Worm (Caenorhabditis elegans) whole organism, dauer: ENCODE data around the gene R02F2.7.

Experiments
- unc-62 ChIP-seq: sonication (generic microtip); optimal IDR thresholded peaks from 2 replicates; lab custom pipeline; 2017; ENCODE audit warnings: missing biosample characterization, missing genetic modification reagents, missing genetic modification characterization

The R02F2.7 gene

DNA sequence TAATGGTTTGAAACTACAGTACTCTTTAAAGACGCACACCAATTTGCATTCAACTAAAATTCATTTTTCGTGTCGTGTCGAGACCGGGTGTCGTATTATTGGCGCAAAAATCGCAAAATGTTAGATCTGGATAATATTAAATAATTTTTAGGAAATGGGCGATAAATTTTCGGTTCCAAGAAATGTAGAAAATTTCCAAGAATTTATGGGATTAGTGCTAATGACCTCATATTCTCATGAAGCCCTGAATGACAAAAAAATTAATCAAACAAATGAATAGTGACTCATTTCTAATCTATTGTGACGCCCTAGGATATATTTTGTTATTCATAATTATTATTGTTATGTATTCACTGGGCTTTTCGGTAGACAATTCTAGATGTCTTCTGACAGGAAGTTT lies 17.2 kb upstream of the R02F2.7 start:
- TF ChIP-seq unc-62 (GFP tag; lab: Kevin White, UChicago): no peak

DNA sequence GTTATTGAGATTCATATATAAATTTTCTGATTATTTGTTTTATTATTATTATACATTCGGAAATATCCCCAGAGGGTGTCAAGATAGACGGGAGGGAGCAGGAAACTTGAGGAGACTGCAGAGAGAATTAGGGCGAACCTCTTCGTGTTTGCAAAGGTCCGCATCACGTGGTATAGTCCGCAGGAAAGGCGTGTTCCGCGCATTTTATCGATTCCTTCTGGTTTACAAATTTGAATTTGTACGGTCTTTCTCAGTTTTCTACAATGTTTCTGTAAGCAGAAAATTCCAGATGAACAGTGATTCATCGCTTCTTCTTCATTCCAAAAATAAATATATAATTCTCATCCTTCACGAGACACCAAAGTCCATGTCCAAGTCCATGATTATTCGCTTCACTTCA lies 16.4 kb upstream of the R02F2.7 start:
- no peak for TF ChIP-seq unc-62 (GFP tag; lab: Kevin White, UChicago)

DNA sequence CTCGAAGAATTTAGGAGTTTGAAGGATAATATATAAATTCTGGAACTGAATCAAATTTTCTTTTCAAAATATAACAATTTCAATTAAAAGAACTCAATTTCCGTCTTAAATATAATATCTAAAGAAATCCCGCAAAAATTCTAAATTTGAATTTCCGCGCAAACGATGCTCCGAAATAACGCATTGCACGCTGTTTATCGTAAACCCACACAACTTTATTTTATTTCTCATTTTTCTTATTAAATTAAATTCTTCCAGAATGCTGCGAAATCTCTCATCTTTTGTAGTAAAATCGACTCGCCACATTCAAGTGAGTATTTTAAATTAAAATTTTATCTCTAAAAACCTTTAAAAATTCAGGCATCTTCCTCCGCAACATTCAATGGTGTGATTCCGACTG lies 15.4 kb upstream of the R02F2.7 start, which contains the start of gene R02F2.9:
Gene R02F2.9, plus strand, starts transcription at position 218 of the 400 bp plus-strand sequence.
- TF ChIP-seq unc-62 (GFP tag; lab: Kevin White, UChicago): no peak

DNA sequence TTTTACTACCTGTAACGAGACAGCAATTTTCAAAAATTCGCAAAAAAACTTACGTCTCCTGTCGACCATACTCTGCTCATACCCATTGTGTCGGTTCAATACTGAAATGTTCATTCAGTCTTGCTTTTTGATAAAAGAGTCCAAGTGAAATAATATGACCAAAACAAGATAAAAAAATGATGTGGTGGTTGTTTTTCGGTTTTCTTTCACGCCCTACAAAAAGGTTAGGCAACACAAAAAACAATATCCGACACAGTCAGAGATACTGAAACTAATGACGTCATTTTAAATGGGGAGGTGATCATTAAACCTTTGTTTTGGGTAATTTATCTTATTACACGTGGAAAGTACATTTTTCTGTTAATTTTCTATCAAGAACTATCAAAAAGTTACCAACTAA lies 11.6 kb upstream of the R02F2.7 start, which contains the start of gene R02F2.8:
Gene R02F2.8, minus strand, starts transcription at position 101 of the 400 bp plus-strand sequence.
- no peak for TF ChIP-seq unc-62 (GFP tag; lab: Kevin White, UChicago)

DNA sequence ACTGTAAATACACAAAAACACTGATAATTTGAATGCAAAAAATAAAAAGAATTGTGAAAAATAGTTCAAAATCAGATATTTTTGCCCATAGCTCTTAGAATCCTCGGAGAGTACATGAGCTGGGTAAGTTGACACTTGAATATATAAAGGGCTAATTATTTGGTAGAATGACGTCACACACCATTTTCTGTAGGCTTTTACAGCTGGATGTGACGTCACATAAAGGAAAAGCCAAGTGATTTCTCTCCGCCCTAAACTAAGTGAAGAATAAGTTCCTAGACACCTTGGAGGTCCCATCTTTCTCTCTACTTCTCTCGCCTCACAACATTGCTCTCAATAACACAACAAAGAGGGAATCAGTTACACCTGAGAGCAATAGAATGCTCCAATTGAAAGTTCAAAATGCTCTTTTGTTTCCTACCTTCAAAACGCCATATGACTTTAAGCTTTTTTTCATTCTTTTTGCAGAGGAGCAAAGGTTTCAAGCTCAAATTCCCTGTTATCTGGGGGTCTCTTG lies 3.6 kb upstream of the R02F2.7 start, which contains the start of gene osg-1:
Gene osg-1, plus strand, starts transcription at position 467 of the 517 bp plus-strand sequence.
- no peak for TF ChIP-seq unc-62 (GFP tag; lab: Kevin White, UChicago)

DNA sequence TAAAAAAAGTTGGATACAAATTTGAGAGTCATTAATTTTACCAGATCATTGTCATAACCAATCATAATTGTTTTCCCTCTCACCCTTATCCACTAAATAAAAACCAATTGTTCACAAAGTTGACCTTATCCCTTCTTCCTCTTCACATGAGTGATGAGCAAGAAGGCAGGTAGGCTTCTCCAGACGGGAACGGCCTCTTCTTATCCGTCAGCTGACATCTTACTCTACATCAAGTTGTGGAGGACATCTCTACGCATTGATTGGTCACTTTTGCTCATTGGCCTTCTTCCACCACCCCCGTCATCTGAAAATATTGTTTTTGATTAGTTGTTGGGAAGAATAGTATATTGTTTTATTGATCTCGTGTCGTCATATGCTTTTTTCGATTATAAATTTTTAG lies 2.8 kb upstream of the R02F2.7 start:
- TF ChIP-seq unc-62 (GFP tag; lab: Kevin White, UChicago): no peak

DNA sequence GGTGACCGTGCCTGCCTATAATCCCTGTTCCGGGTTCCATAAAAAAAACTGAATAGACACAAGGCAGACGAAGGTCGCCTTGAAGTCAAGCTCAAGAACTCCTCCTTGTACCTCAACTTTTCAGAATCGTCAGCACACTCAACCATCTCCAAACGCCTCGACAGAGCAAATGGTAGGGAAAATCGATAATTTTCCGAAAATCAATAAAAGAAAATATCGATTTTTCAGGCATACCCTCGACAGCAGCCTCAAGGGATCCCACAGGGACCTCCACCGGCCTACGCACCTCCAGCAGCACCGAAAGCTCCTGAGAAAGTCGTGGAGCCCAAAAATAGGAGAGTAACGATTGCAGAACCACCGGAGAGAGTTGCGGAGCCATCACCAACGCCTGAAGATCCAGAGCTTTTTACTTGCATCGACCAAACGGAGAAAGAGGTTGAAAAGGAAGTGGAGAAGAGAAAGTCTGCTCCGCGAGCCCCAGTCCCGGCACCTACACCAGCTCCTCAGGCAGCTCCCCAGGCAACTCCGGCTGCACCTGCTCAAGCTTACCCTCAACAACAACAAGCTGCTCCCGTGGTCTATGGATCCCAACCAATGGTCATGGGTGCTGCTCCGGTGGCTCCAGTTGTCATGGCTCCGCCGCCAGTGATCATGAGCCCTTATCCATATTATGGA lies 3.9 kb downstream of the R02F2.7 start:
- no peak for TF ChIP-seq unc-62 (GFP tag; lab: Kevin White, UChicago)

DNA sequence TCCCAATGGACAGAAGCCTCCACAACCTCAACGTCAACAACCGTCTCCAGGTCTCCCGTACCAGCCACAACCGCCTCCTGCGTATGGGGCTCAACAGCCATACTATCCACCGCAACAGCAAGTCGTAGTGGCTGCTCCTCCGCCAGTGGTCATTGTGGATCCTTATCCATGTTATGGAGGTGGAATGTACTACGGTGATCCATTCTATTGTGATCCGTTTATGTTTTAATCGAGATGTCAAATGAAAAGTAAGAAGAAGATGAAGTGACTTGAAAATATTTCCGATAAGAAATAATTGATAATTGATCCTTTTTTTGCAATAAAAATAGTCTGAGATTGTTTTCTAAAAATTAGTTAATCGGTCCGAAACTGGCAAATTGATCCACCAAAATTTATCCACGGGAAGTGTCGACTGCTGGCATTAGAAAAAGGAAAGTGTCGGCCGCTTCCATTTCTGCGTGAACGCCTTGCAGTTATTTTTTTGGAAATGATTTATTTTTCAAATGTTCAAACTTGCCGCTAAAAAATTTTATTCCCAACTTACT lies 4.7 kb downstream of the R02F2.7 start, which contains the start of the genes R02F2.6 and R02F2.5:
Gene R02F2.6, minus strand, starts transcription at position 101 of the 545 bp plus-strand sequence.
Gene R02F2.5, plus strand, starts transcription at position 495 of the 545 bp plus-strand sequence.
- no peak for TF ChIP-seq unc-62 (GFP tag; lab: Kevin White, UChicago)

DNA sequence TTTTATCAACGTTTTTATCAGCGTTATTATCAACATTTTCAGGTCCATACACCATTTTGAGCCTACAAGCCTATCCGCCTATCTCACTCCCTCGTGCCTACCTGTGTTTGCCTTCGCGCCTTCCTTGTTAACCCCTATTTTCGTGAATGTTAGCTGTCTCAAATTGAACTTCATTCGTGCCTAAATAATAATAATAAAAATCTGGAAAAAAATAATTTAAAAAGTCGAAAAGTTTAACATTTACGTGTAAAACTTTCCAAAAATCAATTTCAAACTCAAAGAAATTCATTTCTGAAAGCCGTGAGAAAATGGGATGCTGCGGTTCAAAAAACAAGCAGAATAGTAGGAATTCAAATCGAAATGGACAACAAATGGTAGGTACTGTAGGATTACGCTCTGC lies 5.6 kb downstream of the R02F2.7 start, which contains the start of gene R02F2.10:
Gene R02F2.10, plus strand, starts transcription at position 301 of the 400 bp plus-strand sequence.
- no peak for TF ChIP-seq unc-62 (GFP tag; lab: Kevin White, UChicago)

DNA sequence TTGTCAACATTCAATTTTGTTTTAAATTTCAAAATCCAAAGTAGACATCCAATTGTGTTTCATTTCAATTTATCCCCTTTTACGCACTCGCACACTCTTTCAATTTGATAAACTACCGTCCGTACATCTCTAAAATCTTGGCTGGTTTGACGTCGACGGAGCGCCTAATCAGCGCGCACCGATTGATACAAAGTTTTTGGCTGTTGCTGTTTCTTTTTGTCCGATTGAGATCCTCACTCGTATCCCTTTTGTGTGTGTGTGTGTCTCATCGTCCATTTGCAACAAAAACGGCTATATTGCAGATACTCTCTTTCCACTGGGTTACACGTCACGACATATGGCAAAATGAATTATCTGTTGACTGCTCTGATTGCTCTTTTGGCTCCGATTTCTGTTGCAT lies 9.4 kb downstream of the R02F2.7 start, which contains the start of gene lon-1:
Gene lon-1, plus strand, starts transcription at position 301 of the 400 bp plus-strand sequence.
- TF ChIP-seq unc-62 (GFP tag; lab: Kevin White, UChicago): no peak

DNA sequence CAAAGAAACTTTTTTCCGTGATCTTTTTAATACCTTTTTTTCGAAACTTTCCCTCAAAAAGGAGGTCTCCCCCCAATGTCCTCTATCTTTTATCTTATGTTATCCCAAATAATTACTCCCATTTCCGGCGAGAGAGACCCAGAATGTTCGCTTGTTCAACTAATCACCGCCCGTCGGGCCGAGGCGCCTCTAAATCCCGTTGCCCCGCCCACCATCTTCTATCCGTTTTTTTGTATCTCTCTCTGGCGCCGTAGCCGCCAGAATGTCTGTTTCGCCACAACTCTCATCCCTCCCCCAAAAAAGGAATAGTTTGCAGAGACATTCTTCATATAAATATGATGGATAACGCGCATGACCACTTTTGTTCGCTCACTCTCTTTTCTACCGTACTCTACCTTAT lies 10.9 kb downstream of the R02F2.7 start:
- TF ChIP-seq unc-62 (GFP tag; lab: Kevin White, UChicago): no peak

DNA sequence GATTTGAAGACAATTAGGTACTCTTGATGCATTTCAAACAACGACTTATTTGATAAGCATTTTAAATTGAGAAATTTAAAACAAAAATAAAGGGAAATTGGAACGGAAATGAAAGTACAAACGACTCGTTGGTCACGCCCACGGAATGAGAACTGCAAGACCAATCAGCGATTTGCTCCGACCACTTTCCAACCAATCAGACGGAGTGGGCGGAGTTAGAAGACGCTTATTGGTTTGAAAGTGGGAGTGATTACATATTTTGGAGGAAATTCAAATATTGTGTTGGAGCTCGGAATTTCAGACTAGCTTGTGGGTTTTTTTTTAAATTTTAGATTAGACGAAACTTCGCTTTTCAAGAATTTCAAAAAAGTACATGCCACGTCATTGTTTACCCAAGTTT lies 14.5 kb downstream of the R02F2.7 start:
- no peak for TF ChIP-seq unc-62 (GFP tag; lab: Kevin White, UChicago)

DNA sequence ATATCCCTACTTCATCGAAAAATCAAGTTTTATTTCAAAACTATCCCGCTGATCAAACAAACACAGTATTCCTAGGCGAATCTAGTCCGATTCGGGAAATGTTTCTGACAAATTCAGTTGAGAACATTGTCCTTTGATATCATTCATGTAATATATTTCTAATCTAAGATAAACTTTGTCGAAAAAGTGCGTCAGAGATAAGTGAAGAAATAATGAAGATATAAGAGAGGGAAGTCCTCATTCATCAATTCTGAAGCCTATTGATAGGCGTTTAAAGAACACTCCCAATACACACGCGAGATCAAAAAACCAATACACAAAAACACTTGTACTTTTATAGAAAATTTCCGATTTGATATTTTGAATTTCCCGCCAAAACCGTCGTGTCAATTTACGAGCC lies 18.7 kb downstream of the R02F2.7 start:
- no peak for TF ChIP-seq unc-62 (GFP tag; lab: Kevin White, UChicago)

DNA sequence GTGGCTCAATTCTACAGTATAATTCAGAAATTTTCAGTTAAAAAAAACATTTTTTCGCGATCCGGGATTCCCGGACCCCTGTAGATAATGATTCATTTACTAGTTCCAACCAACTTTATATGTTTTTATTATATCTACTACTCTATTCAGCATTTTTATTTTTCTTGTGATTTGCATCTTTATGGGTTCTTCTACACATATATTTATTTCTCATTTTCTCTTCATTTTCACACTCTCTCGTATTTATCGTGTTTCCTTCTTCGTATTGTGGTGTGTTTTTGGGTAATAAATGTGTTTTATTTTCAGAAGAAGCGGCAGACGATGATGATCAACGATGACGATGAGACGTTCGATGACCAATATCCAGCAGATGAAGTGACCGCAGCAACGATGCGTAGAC lies 19.5 kb downstream of the R02F2.7 start, which contains the start of gene F48E8.2:
Gene F48E8.2, plus strand, starts transcription at position 301 of the 400 bp plus-strand sequence.
- no peak for TF ChIP-seq unc-62 (GFP tag; lab: Kevin White, UChicago)

DNA sequence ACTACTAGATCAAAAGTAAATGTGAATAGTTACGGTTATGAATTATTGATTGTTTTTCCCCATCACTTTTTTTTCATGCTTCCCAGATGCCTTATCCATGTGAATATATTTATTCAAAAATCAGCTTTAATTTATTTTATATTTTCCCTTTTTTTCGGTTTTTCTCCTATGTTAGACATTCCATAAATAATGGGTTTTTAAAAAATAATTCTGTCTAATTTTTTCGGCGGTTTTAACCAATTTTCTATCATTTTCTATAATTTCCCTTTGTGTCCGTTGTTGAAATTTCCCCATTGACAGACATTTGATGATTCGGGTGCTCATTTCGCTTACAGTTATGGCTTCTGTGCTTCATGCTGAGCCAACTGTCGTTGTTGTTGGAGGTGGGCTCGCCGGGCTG lies 22.5 kb downstream of the R02F2.7 start, which contains the start of gene F48E8.3:
Gene F48E8.3, plus strand, starts transcription at position 301 of the 400 bp plus-strand sequence.
- TF ChIP-seq unc-62 (GFP tag; lab: Kevin White, UChicago): no peak

DNA sequence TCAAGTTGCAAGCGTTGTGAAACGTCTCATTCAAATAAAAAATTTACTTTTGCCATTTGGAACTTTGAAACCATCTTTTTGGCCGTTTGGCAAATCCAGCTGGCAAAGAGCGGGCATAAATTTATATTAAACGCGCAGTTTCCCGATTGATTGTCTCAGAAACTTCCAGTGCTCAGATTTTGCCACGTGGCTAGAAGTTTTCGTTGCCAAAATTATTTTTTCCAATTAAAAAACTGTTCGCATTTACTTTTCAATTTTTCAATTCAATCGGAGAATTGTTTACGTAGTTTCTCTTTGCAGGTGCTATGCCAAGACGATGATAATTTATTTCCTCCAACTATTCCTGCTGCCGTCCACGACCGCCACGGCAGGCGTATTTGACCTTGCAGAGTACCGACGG lies 30.3 kb downstream of the R02F2.7 start, which contains the start of gene F48E8.4:
Gene F48E8.4, plus strand, starts transcription at position 301 of the 400 bp plus-strand sequence.
- TF ChIP-seq unc-62 (GFP tag; lab: Kevin White, UChicago): no peak
